Worm (Caenorhabditis elegans) whole organism, L3 larva: ENCODE measurements around the gene str-198.

Experiments
- ama-1 ChIP-seq: fragments of 150-350 bp; optimal IDR thresholded peaks from 2 replicates; lab custom pipeline; 2018
- ceh-82 ChIP-seq: fragments of 150-350 bp; optimal IDR thresholded peaks from 2 replicates; lab custom pipeline; 2014; ENCODE audit warnings: missing biosample characterization, missing genetic modification characterization
- eor-1 ChIP-seq, 2 experiments: fragments of 150-350 bp; optimal IDR thresholded peaks; 2 replicates each; lab custom pipeline; 2014 to 2018; ENCODE audit warnings: missing biosample characterization in 2 of 2, missing genetic modification characterization in 2 of 2
- lin-39 ChIP-seq: fragments of 150-350 bp; optimal IDR thresholded peaks from 2 replicates; lab custom pipeline; 2018; ENCODE audit warnings: missing biosample characterization, missing genetic modification reagents, missing genetic modification characterization
- mml-1 ChIP-seq: fragments of 150-350 bp; sonication (generic microtip); optimal IDR thresholded peaks from 3 replicates; lab custom pipeline; 2014; ENCODE audit warnings: missing biosample characterization, missing genetic modification characterization
- nhr-11 ChIP-seq: fragments of 150-350 bp; optimal IDR thresholded peaks from 2 replicates; lab custom pipeline; 2014; ENCODE audit warnings: missing biosample characterization, missing genetic modification characterization
- nhr-237 ChIP-seq: fragments of 150-350 bp; optimal IDR thresholded peaks from 2 replicates; lab custom pipeline; 2014; ENCODE audit warnings: missing biosample characterization, missing genetic modification characterization
- nhr-25 ChIP-seq: sonication (generic microtip); optimal IDR thresholded peaks from 2 replicates; lab custom pipeline; 2017; ENCODE audit warnings: missing biosample characterization, missing genetic modification characterization
- snpc-4 ChIP-seq: fragments of 150-350 bp; optimal IDR thresholded peaks from 2 replicates; lab custom pipeline; 2014; ENCODE audit warnings: missing biosample characterization, missing genetic modification characterization
- tbx-2 ChIP-seq: sonication (generic microtip); optimal IDR thresholded peaks from 2 replicates; lab custom pipeline; 2016; ENCODE audit warnings: mild to moderate bottlenecking, missing genetic modification characterization, missing compliant biosample characterization
- unc-62 ChIP-seq: fragments of 150-350 bp; sonication (generic microtip); optimal IDR thresholded peaks from 4 replicates; lab custom pipeline; 2014; ENCODE audit warnings: missing biosample characterization, missing genetic modification reagents, missing genetic modification characterization

- TF ChIP-seq nhr-237 (no peak), snpc-4 (no peak), ceh-82 (tag; lab: Kevin White, UChicago) (no peak), nhr-11 (tag; lab: Kevin White, UChicago) (no peak), nhr-25 (tag; lab: Kevin White, UChicago) (no peak), tbx-2 (tag; lab: Kevin White, UChicago) (no peak), mml-1 (tag; lab: Kevin White, UChicago) (no peak), ama-1 (lab: Kevin White, UChicago) (no peak), lin-39 (tag; lab: Kevin White, UChicago) (no peak), eor-1 (tag; optimal IDR thresholded peaks at IDR 0.05; lab: Kevin White, UChicago) (no peak), unc-62 (GFP tag; lab: Kevin White, UChicago) (no peak)
Observed at ce11 chrV:16047508-16047907, at the start of gene str-198.
